Fruit fly (Drosophila melanogaster) whole organism, prepupa: ENCODE measurements around the gene CG10969.
A peak's percentile ranks its signal among the peaks of the same experiment; 100 is the strongest.

ENCODE experiments used
- CG10631 ChIP-seq: fragments of 200-800 bp; sonication (Bioruptor generic); optimal IDR thresholded peaks from 2 replicates; lab custom pipeline; 2016; ENCODE audit warnings: missing biosample characterization, missing genetic modification characterization
- CG10669 ChIP-seq: fragments of 200-800 bp; sonication (Bioruptor generic); optimal IDR thresholded peaks from 3 replicates; lab custom pipeline; 2018; ENCODE audit warnings: missing biosample characterization, mild to moderate bottlenecking, missing genetic modification characterization, moderate library complexity
- CG11762 ChIP-seq: fragments of 200-800 bp; sonication (Bioruptor generic); optimal IDR thresholded peaks from 3 replicates; lab custom pipeline; 2016; ENCODE audit warnings: missing biosample characterization, missing genetic modification characterization; ENCODE audit not compliant: insufficient read depth
- CG11902 ChIP-seq: fragments of 200-800 bp; sonication (Bioruptor generic); optimal IDR thresholded peaks from 3 replicates; lab custom pipeline; 2016; ENCODE audit warnings: missing biosample characterization, missing genetic modification characterization
- CG15336 ChIP-seq: fragments of 200-800 bp; sonication (Bioruptor generic); IDR thresholded peaks from 2 replicates; pipeline ENCODE4 v1.3.6; 2022; ENCODE audit warnings: missing biosample characterization, missing genetic modification characterization
- CG1621 ChIP-seq: fragments of 200-800 bp; sonication (Bioruptor generic); optimal IDR thresholded peaks from 3 replicates; lab custom pipeline; 2018; ENCODE audit warnings: missing biosample characterization, mild to moderate bottlenecking, missing genetic modification characterization
- CG34406 ChIP-seq: fragments of 200-800 bp; sonication (Bioruptor generic); optimal IDR thresholded peaks from 3 replicates; lab custom pipeline; 2016; ENCODE audit warnings: missing biosample characterization, missing genetic modification characterization
- CG3919 ChIP-seq: fragments of 200-800 bp; sonication (Bioruptor generic); optimal IDR thresholded peaks from 3 replicates; lab custom pipeline; 2016; ENCODE audit warnings: missing biosample characterization, missing genetic modification characterization
- CG6163 ChIP-seq: fragments of 200-800 bp; sonication (Bioruptor generic); IDR thresholded peaks from 3 replicates; pipeline ENCODE4 v1.3.6; 2022; ENCODE audit warnings: missing biosample characterization, missing genetic modification characterization
- CG6276 ChIP-seq: fragments of 200-800 bp; sonication (Bioruptor generic); optimal IDR thresholded peaks from 2 replicates; lab custom pipeline; 2017; ENCODE audit warnings: missing biosample characterization, mild to moderate bottlenecking, missing genetic modification characterization
- CG6792 ChIP-seq: fragments of 200-800 bp; sonication (Bioruptor generic); optimal IDR thresholded peaks from 3 replicates; lab custom pipeline; 2016; ENCODE audit warnings: missing biosample characterization, missing genetic modification characterization
- CG6854 ChIP-seq: fragments of 200-800 bp; sonication (Bioruptor generic); optimal IDR thresholded peaks from 2 replicates; lab custom pipeline; 2017; ENCODE audit warnings: missing biosample characterization, mild to moderate bottlenecking, missing genetic modification characterization
- CG7368 ChIP-seq: fragments of 200-800 bp; sonication (Bioruptor generic); optimal IDR thresholded peaks from 3 replicates; lab custom pipeline; 2016; ENCODE audit warnings: missing biosample characterization, missing genetic modification characterization
- CG8119 ChIP-seq: fragments of 200-800 bp; sonication (Bioruptor generic); IDR thresholded peaks from 3 replicates; pipeline ENCODE4 v1.3.6; 2022; ENCODE audit warnings: missing biosample characterization, missing genetic modification characterization
- CG8319 ChIP-seq: fragments of 200-800 bp; sonication (Bioruptor generic); optimal IDR thresholded peaks from 3 replicates; lab custom pipeline; 2016; ENCODE audit warnings: missing biosample characterization, missing genetic modification characterization
- CG8632 ChIP-seq: fragments of 200-800 bp; sonication (Bioruptor generic); optimal IDR thresholded peaks from 3 replicates; lab custom pipeline; 2016; ENCODE audit warnings: missing biosample characterization, missing genetic modification characterization
- CG9139 ChIP-seq: fragments of 200-800 bp; sonication (Bioruptor generic); optimal IDR thresholded peaks from 3 replicates; lab custom pipeline; 2017; ENCODE audit warnings: missing biosample characterization, mild to moderate bottlenecking, missing genetic modification characterization
- Eip75B ChIP-seq: fragments of 200-800 bp; sonication (Bioruptor generic); optimal IDR thresholded peaks from 3 replicates; lab custom pipeline; 2016; ENCODE audit warnings: missing biosample characterization, missing genetic modification characterization
- Eip78C ChIP-seq: fragments of 200-800 bp; sonication (Bioruptor generic); peaks from one replicate; lab custom pipeline; 2016; ENCODE audit warnings: missing biosample characterization, missing genetic modification characterization
- Eip93F ChIP-seq: fragments of 200-800 bp; sonication (Bioruptor generic); optimal IDR thresholded peaks from 2 replicates; lab custom pipeline; 2016; ENCODE audit warnings: missing biosample characterization, mild to moderate bottlenecking, missing genetic modification characterization
- Ets21C ChIP-seq: fragments of 200-800 bp; sonication (Bioruptor generic); optimal IDR thresholded peaks from 3 replicates; lab custom pipeline; 2016; ENCODE audit warnings: missing biosample characterization, missing genetic modification characterization
- Ets96B ChIP-seq: fragments of 200-800 bp; optimal IDR thresholded peaks from 2 replicates; lab custom pipeline; 2019; ENCODE audit warnings: missing biosample characterization, mild to moderate bottlenecking, missing genetic modification characterization, moderate library complexity
- Gug ChIP-seq: fragments of 200-800 bp; sonication (Bioruptor generic); IDR thresholded peaks from 2 replicates; pipeline ENCODE4 v1.3.6; 2022; ENCODE audit warnings: missing biosample characterization, missing genetic modification characterization
- Hr38 ChIP-seq: sonication (Bioruptor generic); optimal IDR thresholded peaks from 2 replicates; lab custom pipeline; 2016; ENCODE audit warnings: missing biosample characterization, missing genetic modification characterization
- Hr4 ChIP-seq: fragments of 200-800 bp; sonication (Bioruptor generic); optimal IDR thresholded peaks from 3 replicates; lab custom pipeline; 2016; ENCODE audit warnings: missing biosample characterization, missing genetic modification characterization
- OdsH ChIP-seq: fragments of 200-800 bp; sonication (Bioruptor generic); optimal IDR thresholded peaks from 3 replicates; lab custom pipeline; 2016; ENCODE audit warnings: missing biosample characterization, missing genetic modification characterization
- Sox14 ChIP-seq: fragments of 200-800 bp; sonication (Bioruptor generic); optimal IDR thresholded peaks from 3 replicates; lab custom pipeline; 2016; ENCODE audit warnings: missing biosample characterization, missing genetic modification characterization
- Sox15 ChIP-seq: fragments of 200-800 bp; sonication (Bioruptor generic); optimal IDR thresholded peaks from 3 replicates; lab custom pipeline; 2016; ENCODE audit warnings: missing biosample characterization, missing genetic modification characterization
- acj6 ChIP-seq: fragments of 200-800 bp; sonication (Bioruptor generic); optimal IDR thresholded peaks from 3 replicates; lab custom pipeline; 2016; ENCODE audit warnings: missing biosample characterization, missing genetic modification characterization
- dac ChIP-seq: fragments of 200-800 bp; sonication (Bioruptor generic); optimal IDR thresholded peaks from 2 replicates; lab custom pipeline; 2017; ENCODE audit warnings: missing biosample characterization, mild to moderate bottlenecking, missing genetic modification characterization
- dsx ChIP-seq: fragments of 200-800 bp; optimal IDR thresholded peaks from 3 replicates; lab custom pipeline; 2019; ENCODE audit warnings: missing biosample characterization, mild to moderate bottlenecking, missing genetic modification characterization, moderate library complexity; ENCODE audit not compliant: poor library complexity, severe bottlenecking
- esn ChIP-seq: fragments of 200-800 bp; sonication (Bioruptor generic); optimal IDR thresholded peaks from 2 replicates; lab custom pipeline; 2016; ENCODE audit warnings: missing biosample characterization, mild to moderate bottlenecking, missing genetic modification characterization, moderate library complexity
- fd59A ChIP-seq: fragments of 200-800 bp; sonication (Bioruptor generic); optimal IDR thresholded peaks from 2 replicates; lab custom pipeline; 2017; ENCODE audit warnings: missing biosample characterization, mild to moderate bottlenecking, missing genetic modification characterization, missing genetic modification reagents
- fd85E ChIP-seq: fragments of 200-800 bp; sonication (Bioruptor generic); optimal IDR thresholded peaks from 3 replicates; lab custom pipeline; 2016; ENCODE audit warnings: missing biosample characterization, missing genetic modification characterization
- fkh ChIP-seq: fragments of 200-800 bp; sonication (Bioruptor generic); optimal IDR thresholded peaks from 3 replicates; lab custom pipeline; 2017; ENCODE audit warnings: missing biosample characterization, mild to moderate bottlenecking, missing genetic modification characterization, moderate library complexity
- pdm3 ChIP-seq: fragments of 200-800 bp; sonication (Bioruptor generic); optimal IDR thresholded peaks from 3 replicates; lab custom pipeline; 2016; ENCODE audit warnings: missing biosample characterization, missing genetic modification characterization
- spab ChIP-seq: fragments of 200-800 bp; sonication (Bioruptor generic); optimal IDR thresholded peaks from 2 replicates; lab custom pipeline; 2017; ENCODE audit warnings: missing biosample characterization, mild to moderate bottlenecking, missing genetic modification characterization, missing genetic modification reagents
- ss ChIP-seq, 2 experiments: fragments of 200-800 bp; sonication (Bioruptor generic); optimal IDR thresholded peaks; 2 replicates in 1 of 2; 3 replicates in 1 of 2; lab custom pipeline; 2017 to 2018; ENCODE audit warnings: mild to moderate bottlenecking in 2 of 2, missing biosample characterization in 2 of 2, missing genetic modification characterization in 2 of 2, moderate library complexity in 1 of 2
- svp ChIP-seq: fragments of 200-800 bp; sonication (Bioruptor generic); peaks from one replicate; lab custom pipeline; 2016; ENCODE audit warnings: missing biosample characterization, missing genetic modification characterization
- vri ChIP-seq: fragments of 200-800 bp; sonication (Bioruptor generic); optimal IDR thresholded peaks from 3 replicates; lab custom pipeline; 2016; ENCODE audit warnings: missing biosample characterization, mild to moderate bottlenecking, missing genetic modification characterization

Gene CG10969

dm6 chr3L:12806290-12806743, 25.4 kb upstream of the CG10969 start (continued):
- TF ChIP-seq CG10631 (peak; percentile 56), CG10669 (no peak), Gug (GFP tag; lab: Robert Waterston, UW) (no peak), Eip75B (GFP tag; lab: Kevin White, UChicago) (peak; percentile 34), CG34406 (GFP tag; lab: Kevin White, UChicago) (peak; percentile 62), OdsH (peak; percentile 55), Ets96B (tag; lab: Kevin White, UChicago) (peak; percentile 59), Hr38 (GFP tag; lab: Kevin White, UChicago) (no peak)

dm6 chr3L:12805660-12806289, 24.9 kb upstream of the CG10969 start, which contains the start of gene Sap130:
Sap130 (plus strand) TSS chr3L:12805902.
- TF ChIP-seq Eip78C (peak; percentile 20), CG10631 (no peak), CG7368 (no peak), CG8119 (GFP tag; lab: Robert Waterston, UW) (no peak), pdm3 (GFP tag; lab: Kevin White, UChicago) (no peak), Sox14 (GFP tag; lab: Kevin White, UChicago) (no peak), CG9139 (GFP tag; lab: Kevin White, UChicago) (no peak), dsx (peak; percentile 2), Eip93F (GFP tag; lab: Kevin White, UChicago) (no peak), Hr4 (GFP tag; lab: Kevin White, UChicago) (no peak)

dm6 chr3L:12804730-12805170, 23.9 kb upstream of the CG10969 start, which contains the start of gene Atg1:
Atg1 (minus strand) TSS chr3L:12805116.
- TF ChIP-seq vri (peak; percentile 33), spab (GFP tag; lab: Kevin White, UChicago) (no peak), CG6163 (peak; percentile 49; the same call in 2 of the 3 replicates), CG6854 (peak; percentile 44), OdsH (no peak), CG11902 (GFP tag; lab: Kevin White, UChicago) (no peak), Ets21C (no peak), CG11762 (GFP tag; lab: Kevin White, UChicago) (no peak), CG3919 (GFP tag; lab: Kevin White, UChicago) (no peak), esn (GFP tag; lab: Kevin White, UChicago) (peak; percentile 8), fd85E (no peak), acj6 (no peak), CG8319 (GFP tag; lab: Kevin White, UChicago) (no peak), Sox15 (GFP tag; lab: Kevin White, UChicago) (no peak), CG15336 (GFP tag; lab: Robert Waterston, UW) (no peak), CG8632 (GFP tag; lab: Kevin White, UChicago) (no peak), Sox14 (GFP tag; lab: Kevin White, UChicago) (peak; percentile 9), Gug (GFP tag; lab: Robert Waterston, UW) (no peak), fd59A (no peak), Eip78C (peak; percentile 85), CG6276 (GFP tag; lab: Kevin White, UChicago) (no peak)

- TF ChIP-seq CG6163 (peak; percentile 44; the same call in 2 of the 3 replicates), svp (GFP tag; lab: Kevin White, UChicago) (no peak), fkh (GFP tag; lab: Kevin White, UChicago) (peak; percentile 53), CG8119 (GFP tag; lab: Robert Waterston, UW) (peak; percentile 22; the same call in 1 of the 3 replicates), CG1621 (tag; lab: Kevin White, UChicago) (no peak), dac (GFP tag; lab: Kevin White, UChicago) (no peak), esn (GFP tag; lab: Kevin White, UChicago) (no peak), CG6792 (GFP tag; lab: Kevin White, UChicago) (no peak), ss (GFP tag; optimal IDR thresholded peaks at IDR 0.05; lab: Kevin White, UChicago) (peak; percentile 30 to 67), CG15336 (GFP tag; lab: Robert Waterston, UW) (peak; percentile 16; the same call in 1 of the 2 replicates), Eip78C (peak; percentile 37)
Observed at dm6 chr3L:12804035-12804729, 23.3 kb upstream of the CG10969 start.
